Fruit fly (Drosophila melanogaster) whole organism, larva: ENCODE data around the gene CG18558.

Source experiments
- noc ChIP-seq: fragments of 200-800 bp; sonication (Bioruptor generic); optimal IDR thresholded peaks from 3 replicates; lab custom pipeline; 2019; ENCODE audit warnings: missing biosample characterization, mild to moderate bottlenecking, missing genetic modification characterization, moderate library complexity

Gene CG18558

dm6 chr2L:2844413-2844812 lies at the start of gene CG18558:
CG18558 (minus strand) TSS chr2L:2844513.
- TF ChIP-seq noc (tag; lab: Kevin White, UChicago), result no peak

dm6 chr2L:2891200-2891599 lies 46.9 kb upstream of the CG18558 start:
- no peak for TF ChIP-seq noc (tag; lab: Kevin White, UChicago)

- TF ChIP-seq noc (tag; lab: Kevin White, UChicago), result peak; percentile 10
Measured at dm6 chr2L:2888859-2889443, 44.6 kb upstream of the CG18558 start.

- no peak for TF ChIP-seq noc (tag; lab: Kevin White, UChicago)
Measured at dm6 chr2L:2887760-2888600, 43.7 kb upstream of the CG18558 start.

DNA sequence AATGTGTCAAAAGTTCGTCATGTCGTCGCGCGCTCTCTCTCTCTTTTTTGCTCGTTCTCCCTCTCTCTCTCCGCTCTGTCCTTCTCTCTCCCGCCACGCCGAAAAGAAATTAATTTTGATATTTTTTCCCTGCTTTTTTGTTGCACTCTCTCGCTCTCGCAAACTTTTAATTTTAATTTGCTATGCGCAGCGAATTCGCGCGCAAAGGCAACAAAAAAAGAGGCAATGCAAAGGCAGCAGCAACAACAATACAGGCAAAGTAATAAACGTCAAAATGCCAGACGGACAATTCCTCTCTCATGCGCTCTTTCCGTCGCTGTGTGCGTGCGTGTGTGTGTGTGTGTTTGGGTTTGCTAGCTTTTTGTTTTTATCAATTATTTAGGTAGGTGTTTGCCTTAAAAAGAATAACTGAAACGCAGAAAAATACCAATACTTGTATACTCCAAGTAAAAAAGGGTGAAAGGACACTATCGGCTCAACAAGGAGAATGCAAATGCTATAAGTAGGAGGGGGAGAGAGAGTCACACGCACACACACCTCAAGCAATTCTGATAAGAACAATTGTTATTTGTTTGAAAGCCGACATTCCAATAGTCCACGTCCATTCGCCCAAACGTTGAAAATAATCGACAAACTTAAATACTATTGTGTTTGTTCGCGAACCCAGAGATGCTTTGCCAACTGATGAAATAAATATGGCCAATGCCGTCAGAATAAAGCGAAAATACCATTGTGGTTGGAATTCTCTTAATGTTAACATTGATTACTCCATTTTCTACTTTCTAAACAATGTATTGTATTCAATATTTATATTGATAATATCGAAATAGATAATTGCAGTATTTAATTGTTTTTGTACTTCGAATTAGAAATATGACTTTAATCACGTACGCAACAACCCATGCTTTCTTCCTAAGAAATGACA lies 42.6 kb upstream of the CG18558 start:
- no peak for TF ChIP-seq noc (tag; lab: Kevin White, UChicago)

DNA sequence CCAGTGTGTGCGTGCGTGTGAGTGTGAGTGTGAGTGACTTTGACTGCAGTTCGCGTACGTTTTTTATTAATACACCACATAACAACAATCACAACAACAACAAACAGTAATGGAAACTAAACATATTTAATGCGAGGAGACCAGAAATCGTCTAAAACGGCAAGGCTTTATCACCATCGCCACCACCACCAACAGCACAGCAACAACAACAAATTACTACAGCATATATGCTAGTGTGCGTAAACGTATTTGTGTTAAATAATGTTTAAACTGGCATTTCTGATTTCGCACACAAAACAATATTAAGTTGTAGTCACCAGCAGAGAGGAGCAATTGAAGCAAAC lies 41.9 kb upstream of the CG18558 start:
- no peak for TF ChIP-seq noc (tag; lab: Kevin White, UChicago)

dm6 chr2L:2885503-2886225 lies 41.4 kb upstream of the CG18558 start, which contains the start of the genes NTPase and lilli:
NTPase (minus strand) TSS chr2L:2885850.
lilli (plus strand) TSS chr2L:2885929.
- TF ChIP-seq noc (tag; lab: Kevin White, UChicago), result no peak

dm6 chr2L:2884683-2885502 lies 40.6 kb upstream of the CG18558 start:
- no peak for TF ChIP-seq noc (tag; lab: Kevin White, UChicago)

DNA sequence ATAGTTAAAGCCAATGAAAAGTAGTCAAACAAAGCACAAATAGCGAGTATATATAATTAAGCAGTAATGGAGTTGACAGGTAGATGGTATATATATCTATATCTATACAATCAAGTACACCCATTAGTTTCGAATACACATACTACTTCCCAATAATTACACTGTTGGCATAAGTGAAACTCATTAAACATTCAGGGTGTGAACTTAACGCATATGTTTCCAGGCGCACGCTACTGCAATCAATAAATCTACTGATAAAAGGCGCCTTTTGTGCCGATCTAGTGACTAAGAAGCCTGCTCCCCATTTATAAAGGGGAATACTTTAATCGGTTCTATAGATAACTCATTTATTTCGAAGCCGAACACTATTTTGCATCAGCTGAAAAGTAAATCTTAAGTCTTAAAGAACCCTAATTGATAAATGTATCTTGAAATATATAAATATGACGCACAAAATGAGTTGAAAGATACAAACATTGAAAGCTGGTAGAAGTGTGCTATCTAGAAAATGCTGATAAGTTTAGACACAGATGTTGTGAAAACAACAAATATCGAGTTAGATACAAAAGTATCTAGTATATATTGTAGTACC lies 39.5 kb upstream of the CG18558 start:
- no peak for TF ChIP-seq noc (tag; lab: Kevin White, UChicago)

DNA sequence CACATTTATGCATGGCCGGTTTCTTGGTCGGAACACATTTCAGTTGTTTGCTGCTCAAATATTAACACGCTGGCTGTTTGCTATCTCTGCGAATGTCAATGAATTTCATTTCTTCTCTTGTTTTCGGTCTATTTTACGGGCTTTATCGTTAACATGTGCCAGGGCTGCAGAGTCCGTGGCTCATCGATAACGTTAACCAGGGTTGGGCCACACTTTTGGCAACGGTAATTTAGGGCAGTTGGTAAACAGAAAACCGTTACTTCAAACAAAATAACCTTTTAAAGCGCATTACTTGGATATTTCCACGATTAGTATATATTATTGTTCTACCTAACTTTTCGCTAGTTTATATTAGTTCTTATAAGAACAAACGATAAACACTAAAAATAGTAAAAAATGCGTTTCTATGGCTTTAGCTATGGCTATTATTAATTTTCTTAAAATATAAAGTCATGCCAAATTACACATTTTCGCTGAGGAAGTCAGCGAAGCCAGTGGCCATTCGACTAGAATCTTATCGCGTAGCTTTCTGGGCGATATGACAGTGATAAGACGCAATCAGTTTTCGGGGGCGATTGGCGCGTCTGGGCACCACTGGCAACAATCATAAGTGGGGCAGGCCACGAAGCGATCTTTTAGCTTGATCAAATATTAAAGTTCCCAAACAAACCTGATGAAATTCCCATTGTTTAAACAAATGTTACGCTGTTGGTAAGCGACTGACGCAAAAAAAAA lies 38.8 kb upstream of the CG18558 start:
- TF ChIP-seq noc (tag; lab: Kevin White, UChicago), result peak; percentile 63

- peak; percentile 35 for TF ChIP-seq noc (tag; lab: Kevin White, UChicago)
Measured at dm6 chr2L:2878859-2879258, 34.5 kb upstream of the CG18558 start, which contains the start of gene RabGGTb. RabGGTb (plus strand) TSS chr2L:2879112.

- TF ChIP-seq noc (tag; lab: Kevin White, UChicago), result peak; percentile 79
Measured at dm6 chr2L:2878188-2878587, 33.9 kb upstream of the CG18558 start, which contains the start of the genes Prx6a and Sbat. Prx6a (minus strand) TSS chr2L:2878232. Sbat (plus strand) TSS chr2L:2878344.
